Fruit fly (Drosophila melanogaster) whole organism, pupa: ENCODE data around the gene Adat1.

Experiments
- CG10348 ChIP-seq: fragments of 200-800 bp; sonication (Bioruptor generic); IDR thresholded peaks from 2 replicates; pipeline ENCODE4 v1.3.6; 2022; ENCODE audit warnings: missing biosample characterization, missing genetic modification characterization
- CG12605 ChIP-seq: fragments of 200-800 bp; sonication (Bioruptor generic); IDR thresholded peaks from 2 replicates; pipeline ENCODE4 v1.3.6; 2022; ENCODE audit warnings: missing biosample characterization, missing genetic modification characterization
- CG13204 ChIP-seq: fragments of 200-800 bp; sonication (Bioruptor generic); optimal IDR thresholded peaks from 2 replicates; lab custom pipeline; 2018; ENCODE audit warnings: missing biosample characterization, mild to moderate bottlenecking, missing genetic modification characterization, moderate library complexity
- CG14655 ChIP-seq: fragments of 200-800 bp; sonication (Bioruptor generic); optimal IDR thresholded peaks from 3 replicates; lab custom pipeline; 2017; ENCODE audit warnings: mild to moderate bottlenecking, missing biosample characterization, missing genetic modification reagents, missing genetic modification characterization
- CG15710 ChIP-seq: fragments of 200-800 bp; sonication (Bioruptor generic); optimal IDR thresholded peaks from 2 replicates; lab custom pipeline; 2018; ENCODE audit warnings: missing biosample characterization, mild to moderate bottlenecking, missing genetic modification characterization, moderate library complexity
- CG17806 ChIP-seq: fragments of 200-800 bp; sonication (Bioruptor generic); optimal IDR thresholded peaks from 2 replicates; lab custom pipeline; 2018; ENCODE audit warnings: missing biosample characterization, mild to moderate bottlenecking, missing genetic modification characterization, moderate library complexity
- CG32121 ChIP-seq: fragments of 200-800 bp; sonication (Bioruptor generic); IDR thresholded peaks from 2 replicates; pipeline ENCODE4 v1.3.6; 2022; ENCODE audit warnings: missing biosample characterization, missing genetic modification characterization
- CG34367 ChIP-seq: fragments of 200-800 bp; sonication (Bioruptor generic); optimal IDR thresholded peaks from 2 replicates; lab custom pipeline; 2018; ENCODE audit warnings: missing biosample characterization, mild to moderate bottlenecking, missing genetic modification characterization
- CG4496 ChIP-seq: fragments of 200-800 bp; sonication (Bioruptor generic); IDR thresholded peaks from 3 replicates; pipeline ENCODE4 v1.3.6; 2022; ENCODE audit warnings: missing biosample characterization, missing genetic modification characterization
- CG8159 ChIP-seq: fragments of 200-800 bp; sonication (Bioruptor generic); optimal IDR thresholded peaks from 3 replicates; lab custom pipeline; 2018; ENCODE audit warnings: missing biosample characterization, mild to moderate bottlenecking, missing genetic modification characterization, moderate library complexity
- CG8301 ChIP-seq: fragments of 200-800 bp; sonication (Bioruptor generic); optimal IDR thresholded peaks from 2 replicates; lab custom pipeline; 2018; ENCODE audit warnings: missing biosample characterization, mild to moderate bottlenecking, missing genetic modification characterization
- CG9948 ChIP-seq: fragments of 200-800 bp; sonication (Bioruptor generic); optimal IDR thresholded peaks from 2 replicates; lab custom pipeline; 2018; ENCODE audit warnings: missing biosample characterization, mild to moderate bottlenecking, missing genetic modification characterization, moderate library complexity
- D1 ChIP-seq: fragments of 200-800 bp; sonication (Bioruptor generic); optimal IDR thresholded peaks from 2 replicates; lab custom pipeline; 2018; ENCODE audit warnings: missing biosample characterization, mild to moderate bottlenecking, missing genetic modification characterization, moderate library complexity
- EcR ChIP-seq: fragments of 200-800 bp; sonication (Bioruptor generic); optimal IDR thresholded peaks from 3 replicates; lab custom pipeline; 2019; ENCODE audit warnings: missing biosample characterization, missing genetic modification characterization, mild to moderate bottlenecking, moderate library complexity, missing genetic modification reagents
- Ets98B ChIP-seq: fragments of 200-800 bp; sonication (Bioruptor generic); IDR thresholded peaks from 2 replicates; pipeline ENCODE4 v1.3.6; 2022; ENCODE audit warnings: missing biosample characterization, missing genetic modification characterization
- Pif1A ChIP-seq: fragments of 200-800 bp; sonication (Bioruptor generic); optimal IDR thresholded peaks from 3 replicates; lab custom pipeline; 2016; ENCODE audit warnings: missing biosample characterization, missing genetic modification characterization
- Pif1B ChIP-seq: fragments of 200-800 bp; sonication (Bioruptor generic); optimal IDR thresholded peaks from 3 replicates; lab custom pipeline; 2016; ENCODE audit warnings: missing biosample characterization, missing genetic modification characterization
- Snoo ChIP-seq: fragments of 200-800 bp; sonication (Bioruptor generic); optimal IDR thresholded peaks from 3 replicates; lab custom pipeline; 2017; ENCODE audit warnings: missing biosample characterization, mild to moderate bottlenecking, missing genetic modification characterization, inconsistent platforms
- fd96Ca ChIP-seq: fragments of 200-800 bp; sonication (Bioruptor generic); IDR thresholded peaks from 3 replicates; pipeline ENCODE4 v1.3.6; 2022; ENCODE audit warnings: missing biosample characterization, missing genetic modification characterization
- gl ChIP-seq: fragments of 200-800 bp; sonication (Bioruptor generic); optimal IDR thresholded peaks from 2 replicates; lab custom pipeline; 2018; ENCODE audit warnings: missing biosample characterization, mild to moderate bottlenecking, missing genetic modification characterization
- rn ChIP-seq: fragments of 200-800 bp; sonication (Bioruptor generic); IDR thresholded peaks from 2 replicates; pipeline ENCODE4 v1.3.6; 2022; ENCODE audit warnings: missing biosample characterization, missing genetic modification characterization

The Adat1 gene

dm6 chr2L:13811323-13811722 is at the start of gene Adat1, which contains the start of gene CG16865:
Adat1 (minus strand) TSS chr2L:13811474.
CG16865 (plus strand) TSS chr2L:13811522.
- TF ChIP-seq CG8301 (no peak), CG4496 (GFP tag; lab: Robert Waterston, UW) (no peak), CG14655 (GFP tag; lab: Kevin White, UChicago) (no peak), CG17806 (tag; lab: Kevin White, UChicago) (no peak), CG12605 (no peak), EcR (no peak)
- TF ChIP-seq, all 21 proteins: peak for 0

dm6 chr2L:13851098-13851497 is 39.8 kb upstream of the Adat1 start:
- no peak for TF ChIP-seq CG8301
- TF ChIP-seq Pif1A (GFP tag; lab: Kevin White, UChicago) = no peak

dm6 chr2L:13849125-13849524 is 37.9 kb upstream of the Adat1 start, which contains the start of gene CG7968:
CG7968 (plus strand) TSS chr2L:13849400.
- TF ChIP-seq Pif1A (GFP tag; lab: Kevin White, UChicago) (no peak), Ets98B (GFP tag; lab: Robert Waterston, UW) (no peak), CG8159 (tag; lab: Kevin White, UChicago) (no peak), CG32121 (no peak), CG4496 (GFP tag; lab: Robert Waterston, UW) (no peak), Snoo (tag; lab: Kevin White, UChicago) (no peak), D1 (tag; lab: Kevin White, UChicago) (no peak)
- TF ChIP-seq, all 21 proteins: peak for 0

- TF ChIP-seq CG14655 (GFP tag; lab: Kevin White, UChicago) = no peak
- no peak for TF ChIP-seq CG32121
- TF ChIP-seq CG9948 (tag; lab: Kevin White, UChicago) = no peak
- no peak for TF ChIP-seq Pif1B (GFP tag; lab: Kevin White, UChicago)
- no peak for TF ChIP-seq CG17806 (tag; lab: Kevin White, UChicago)
- TF ChIP-seq gl = no peak
- TF ChIP-seq CG15710 = no peak
- no peak for TF ChIP-seq EcR
- TF ChIP-seq rn (GFP tag; lab: Robert Waterston, UW) = no peak
- TF ChIP-seq CG13204 (GFP tag; lab: Kevin White, UChicago) = no peak
- no peak for TF ChIP-seq Ets98B (GFP tag; lab: Robert Waterston, UW)
- no peak for TF ChIP-seq CG10348 (GFP tag; lab: Robert Waterston, UW)
- TF ChIP-seq CG12605 = no peak
- no peak for TF ChIP-seq D1 (tag; lab: Kevin White, UChicago)
- no peak for TF ChIP-seq fd96Ca (GFP tag; lab: Robert Waterston, UW)
- TF ChIP-seq Pif1A (GFP tag; lab: Kevin White, UChicago) = no peak
- TF ChIP-seq CG4496 (GFP tag; lab: Robert Waterston, UW) = no peak
These were observed 36.4 kb upstream of the Adat1 start, which contains the start of gene CG7953 for dm6 chr2L:13847625-13848024. CG7953 (plus strand) TSS chr2L:13847925.

- TF ChIP-seq Ets98B (GFP tag; lab: Robert Waterston, UW) (no peak), CG13204 (GFP tag; lab: Kevin White, UChicago) (no peak), Snoo (tag; lab: Kevin White, UChicago) (no peak), CG17806 (tag; lab: Kevin White, UChicago) (no peak), CG14655 (GFP tag; lab: Kevin White, UChicago) (no peak), CG12605 (no peak), CG8159 (tag; lab: Kevin White, UChicago) (no peak), D1 (tag; lab: Kevin White, UChicago) (no peak), CG34367 (tag; lab: Kevin White, UChicago) (no peak), gl (no peak)
These were observed 35.0 kb upstream of the Adat1 start, which contains the start of gene CG7916 for dm6 chr2L:13846239-13846802. CG7916 (plus strand) TSS chr2L:13846752.

- no peak for TF ChIP-seq CG32121
These were observed 33.9 kb upstream of the Adat1 start, which contains the start of gene CG8997 for dm6 chr2L:13845178-13845577. CG8997 (minus strand) TSS chr2L:13845325.

- TF ChIP-seq Snoo (tag; lab: Kevin White, UChicago) = no peak
- TF ChIP-seq EcR = no peak
- TF ChIP-seq CG4496 (GFP tag; lab: Robert Waterston, UW) = no peak
- TF ChIP-seq D1 (tag; lab: Kevin White, UChicago) = no peak
- TF ChIP-seq CG13204 (GFP tag; lab: Kevin White, UChicago) = no peak
- TF ChIP-seq CG15710 = no peak
- TF ChIP-seq CG34367 (tag; lab: Kevin White, UChicago) = no peak
- TF ChIP-seq CG8159 (tag; lab: Kevin White, UChicago) = no peak
- no peak for TF ChIP-seq CG17806 (tag; lab: Kevin White, UChicago)
- TF ChIP-seq Pif1B (GFP tag; lab: Kevin White, UChicago) = no peak
- no peak for TF ChIP-seq fd96Ca (GFP tag; lab: Robert Waterston, UW)
- no peak for TF ChIP-seq CG9948 (tag; lab: Kevin White, UChicago)
- TF ChIP-seq rn (GFP tag; lab: Robert Waterston, UW) = no peak
- no peak for TF ChIP-seq gl
- no peak for TF ChIP-seq Pif1A (GFP tag; lab: Kevin White, UChicago)
- TF ChIP-seq CG12605 = no peak
- no peak for TF ChIP-seq CG10348 (GFP tag; lab: Robert Waterston, UW)
- TF ChIP-seq, all 21 proteins: peak for 0
These were observed 32.5 kb upstream of the Adat1 start, which contains the start of gene CG33306 for dm6 chr2L:13843692-13844284. CG33306 (minus strand) TSS chr2L:13843742.
